Fruit fly (Drosophila melanogaster): Measurements from ENCODE around the gene CG3061.
A peak's percentile ranks its signal among the peaks of the same experiment; 100 is the strongest.

Gene CG3061

dm6 chr3R:14041036-14041435 is 8.9 kb downstream of the CG3061 start (continued):
- TF ChIP-seq zfh1 (GFP tag; IDR thresholded peaks at IDR 0.05), result peak; percentile 62; the same call in 2 of the 3 replicates
- TF ChIP-seq CG1603 (tag; optimal IDR thresholded peaks at IDR 0.05), result peak; percentile 49
- 0 out of 2 replicates have a peak, but pooled peaks have one; percentile 39 for TF ChIP-seq chm (GFP tag; IDR thresholded peaks at IDR 0.05)
- TF ChIP-seq CG2120 (GFP tag; optimal IDR thresholded peaks at IDR 0.05), result peak; percentile 28
- peak; percentile 19 for TF ChIP-seq CG8924 (tag; optimal IDR thresholded peaks at IDR 0.05)
- no peak for TF ChIP-seq CG8290 (GFP tag; optimal IDR thresholded peaks at IDR 0.05)
- TF ChIP-seq CG8290 (tag; optimal IDR thresholded peaks at IDR 0.05), result peak in 1 of 2 experiments; percentile 59
- peak; percentile 63 for TF ChIP-seq D19B (GFP tag; optimal IDR thresholded peaks at IDR 0.05)
- peak in 1 of 2 experiments; percentile 11 for TF ChIP-seq chif (GFP tag; optimal IDR thresholded peaks at IDR 0.05)
- peak; percentile 51; the same call in 1 of the 2 replicates for TF ChIP-seq Xrp1 (GFP tag; IDR thresholded peaks at IDR 0.05)
- TF ChIP-seq Sox102F (GFP tag; optimal IDR thresholded peaks at IDR 0.05), result peak; percentile 46
- TF ChIP-seq twi (tag; optimal IDR thresholded peaks at IDR 0.05), result peak; percentile 7
- peak; percentile 30 for TF ChIP-seq Abd-B (GFP tag; optimal IDR thresholded peaks at IDR 0.05)
- TF ChIP-seq nmo (GFP tag; optimal IDR thresholded peaks at IDR 0.05), result peak; percentile 34
- no peak for TF ChIP-seq Awh (GFP tag; IDR thresholded peaks at IDR 0.05)
- TF ChIP-seq slp2 (GFP tag; optimal IDR thresholded peaks at IDR 0.05), result no peak
- TF ChIP-seq fru (optimal IDR thresholded peaks at IDR 0.05), result no peak
- peak; percentile 14 for TF ChIP-seq ac (GFP tag; optimal IDR thresholded peaks at IDR 0.05)
- peak in 1 of 2 experiments; percentile 42 for TF ChIP-seq Hr51 (GFP tag; optimal IDR thresholded peaks at IDR 0.05)
- peak in 1 of 2 experiments; percentile 9 for TF ChIP-seq Pdp1 (GFP tag; optimal IDR thresholded peaks at IDR 0.05)
- peak; percentile 65 for TF ChIP-seq CG4404 (GFP tag; IDR thresholded peaks at IDR 0.05)
- TF ChIP-seq lmd (GFP tag; IDR thresholded peaks at IDR 0.05), result peak; percentile 24; the same call in 1 of the 2 replicates
- TF ChIP-seq Atf6 (GFP tag; IDR thresholded peaks at IDR 0.05), result peak; percentile 38; the same call in 1 of the 2 replicates
- TF ChIP-seq dpn (GFP tag; optimal IDR thresholded peaks at IDR 0.05), result peak in 1 of 2 experiments; percentile 1
- peak; percentile 39 for TF ChIP-seq CG10366 (GFP tag; IDR thresholded peaks at IDR 0.05)
- peak; percentile 34 for TF ChIP-seq Ets65A (GFP tag)
- TF ChIP-seq az2 (GFP tag; optimal IDR thresholded peaks at IDR 0.05), result peak; percentile 44
- no peak for TF ChIP-seq prd (optimal IDR thresholded peaks at IDR 0.05)
- peak; percentile 72; the same call in 2 of the 3 replicates for TF ChIP-seq prd (GFP tag; IDR thresholded peaks at IDR 0.05)
- peak; percentile 28 for TF ChIP-seq PHDP (tag; optimal IDR thresholded peaks at IDR 0.05)
- TF ChIP-seq CG1602 (GFP tag; optimal IDR thresholded peaks at IDR 0.05), result peak; percentile 24
- no peak for TF ChIP-seq chn (GFP tag; optimal IDR thresholded peaks at IDR 0.05)
- TF ChIP-seq slbo (GFP tag; IDR thresholded peaks at IDR 0.05), result peak; percentile 60
- peak; percentile 48; the same call in 1 of the 3 replicates for TF ChIP-seq Mrtf (GFP tag; IDR thresholded peaks at IDR 0.05)
- peak; percentile 56 for TF ChIP-seq dmrt11E (tag; optimal IDR thresholded peaks at IDR 0.05)
- TF ChIP-seq stwl (tag; optimal IDR thresholded peaks at IDR 0.05), result peak; percentile 12
- TF ChIP-seq H2.0 (GFP tag; IDR thresholded peaks at IDR 0.05), result no peak
- peak; percentile 58 for TF ChIP-seq CG12769 (tag; optimal IDR thresholded peaks at IDR 0.05)
- no peak for TF ChIP-seq zen2 (GFP tag; IDR thresholded peaks at IDR 0.05; ENCODE audit: partially characterized antibody)
- TF ChIP-seq bsh (GFP tag; optimal IDR thresholded peaks at IDR 0.05), result peak in 1 of 2 experiments; percentile 26
- 0 out of 2 replicates have a peak, but pooled peaks have one; percentile 30 for TF ChIP-seq ap (GFP tag; IDR thresholded peaks at IDR 0.05)
- 0 out of 2 replicates have a peak, but pooled peaks have one; percentile 55 for TF ChIP-seq CG8765 (GFP tag; IDR thresholded peaks at IDR 0.05)
- TF ChIP-seq ci (GFP tag; IDR thresholded peaks at IDR 0.05), result 0 out of 3 replicates have a peak, but pooled peaks have one; percentile 38
- peak; percentile 36 for TF ChIP-seq Hsf (GFP tag; optimal IDR thresholded peaks at IDR 0.05)
- TF ChIP-seq grau (tag; optimal IDR thresholded peaks at IDR 0.05), result peak; percentile 52
- TF ChIP-seq CG12071 (GFP tag; optimal IDR thresholded peaks at IDR 0.05), result no peak
- peak; percentile 51; the same call in 1 of the 2 replicates for TF ChIP-seq Rfx (GFP tag; IDR thresholded peaks at IDR 0.05)
- peak; percentile 35 for TF ChIP-seq unpg (GFP tag; optimal IDR thresholded peaks at IDR 0.05)
- TF ChIP-seq gt (GFP tag; IDR thresholded peaks at IDR 0.05), result no peak
- peak; percentile 0 for TF ChIP-seq CG12155 (GFP tag; optimal IDR thresholded peaks at IDR 0.05)
- TF ChIP-seq CG15269 (tag; optimal IDR thresholded peaks at IDR 0.05), result peak; percentile 50
